Fruit fly (Drosophila melanogaster): ENCODE results near the gene CG5623.

CG5623 gene

dm6 chr3R:15731446-15731845 lies 35.8 kb downstream of the CG5623 start, which contains the start of gene CG34274:
CG34274 (plus strand) TSS chr3R:15731746.
- no peak for TF ChIP-seq otp (GFP tag; IDR thresholded peaks at IDR 0.05)
- no peak for TF ChIP-seq CG11696 (GFP tag; IDR thresholded peaks at IDR 0.05)
- no peak for TF ChIP-seq CG17186 (GFP tag; optimal IDR thresholded peaks at IDR 0.05)

- TF ChIP-seq CG34422 (GFP tag; IDR thresholded peaks at IDR 0.05) (no peak), sob (GFP tag; IDR thresholded peaks at IDR 0.05) (no peak), CTCF (GFP tag; optimal IDR thresholded peaks at IDR 0.05) (peak; percentile 87), CG8765 (GFP tag; IDR thresholded peaks at IDR 0.05) (no peak), CG11247 (GFP tag; IDR thresholded peaks at IDR 0.05) (no peak), lmd (GFP tag; IDR thresholded peaks at IDR 0.05) (0 out of 2 replicates have a peak, but pooled peaks have one; percentile 9)
Observed at dm6 chr3R:15730629-15731028, 36.6 kb downstream of the CG5623 start.

- TF ChIP-seq Ets65A (GFP tag) (no peak), kay (GFP tag; optimal IDR thresholded peaks at IDR 0.05) (no peak), Rx (GFP tag; IDR thresholded peaks at IDR 0.05) (no peak), sob (GFP tag; IDR thresholded peaks at IDR 0.05) (no peak), CG30020 (tag; optimal IDR thresholded peaks at IDR 0.05) (no peak), lbe (GFP tag; optimal IDR thresholded peaks at IDR 0.05) (no peak), Jarid2 (GFP tag; optimal IDR thresholded peaks at IDR 0.05) (no peak), Taf1 (GFP tag; IDR thresholded peaks at IDR 0.05) (no peak), D19A (tag; optimal IDR thresholded peaks at IDR 0.05) (no peak), oc (tag; optimal IDR thresholded peaks at IDR 0.05) (no peak), Drgx (GFP tag; IDR thresholded peaks at IDR 0.05) (no peak), stc (GFP tag; IDR thresholded peaks at IDR 0.05) (no peak)
Observed at dm6 chr3R:15716485-15716884, 50.8 kb downstream of the CG5623 start, which contains the start of gene CG31294. CG31294 (minus strand) TSS chr3R:15716585.

All from whole organism, embryonic.